Fruit fly (Drosophila melanogaster): ENCODE measurements around the gene x16.
A peak's percentile ranks its signal among the peaks of the same experiment; 100 is the strongest.

Gene x16

DNA sequence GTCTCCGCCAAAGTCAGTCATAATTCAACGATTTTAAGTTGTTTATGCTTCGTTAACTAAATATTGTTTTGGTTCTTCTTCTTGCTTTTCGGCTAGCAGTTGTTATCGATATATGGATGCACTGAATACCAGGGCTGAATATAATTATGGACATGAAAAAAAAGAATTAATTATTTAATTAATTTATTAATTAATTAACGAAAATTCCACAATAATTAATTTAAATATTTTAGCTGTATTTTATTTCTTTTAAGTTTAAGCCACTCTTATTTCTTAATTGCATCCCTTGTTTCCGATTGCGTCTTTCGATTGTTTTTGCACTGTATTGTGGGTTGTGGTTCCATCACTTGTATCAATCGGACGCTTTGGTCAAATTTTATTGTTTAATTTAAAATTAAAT is 30.1 kb upstream of the x16 start, which contains the start of the genes Gas41 and SA1 (continued):
- TF ChIP-seq scrt (GFP tag; optimal IDR thresholded peaks at IDR 0.05), result peak; percentile 65
- peak; percentile 94 for TF ChIP-seq CG33557 (GFP tag; optimal IDR thresholded peaks at IDR 0.05)
- TF ChIP-seq jumu (GFP tag; optimal IDR thresholded peaks at IDR 0.05), result peak; percentile 70
- TF ChIP-seq Rfx (GFP tag; IDR thresholded peaks at IDR 0.05), result no peak
- no peak for TF ChIP-seq CG14965 (GFP tag; optimal IDR thresholded peaks at IDR 0.05; ENCODE audit: borderline replicate concordance)
- TF ChIP-seq Spps (tag; optimal IDR thresholded peaks at IDR 0.05), result peak; percentile 87
- no peak for TF ChIP-seq wor (GFP tag; IDR thresholded peaks at IDR 0.05)
- TF ChIP-seq CG11093 (GFP tag; IDR thresholded peaks at IDR 0.05), result peak; percentile 82
- peak; percentile 70 for TF ChIP-seq az2 (GFP tag; optimal IDR thresholded peaks at IDR 0.05)
- TF ChIP-seq Hr78 (GFP tag; optimal IDR thresholded peaks at IDR 0.05), result no peak
- TF ChIP-seq org-1 (GFP tag; optimal IDR thresholded peaks at IDR 0.05), result no peak
- peak; percentile 82 for TF ChIP-seq slbo (GFP tag; IDR thresholded peaks at IDR 0.05)
- TF ChIP-seq dpn (GFP tag; optimal IDR thresholded peaks at IDR 0.05), result peak in 1 of 2 experiments; percentile 74
- peak; percentile 10 for TF ChIP-seq CG1647 (GFP tag; optimal IDR thresholded peaks at IDR 0.05)
- peak; percentile 70 for TF ChIP-seq Six4 (GFP tag; optimal IDR thresholded peaks at IDR 0.05)
- peak; percentile 44 for TF ChIP-seq B-H2 (GFP tag; optimal IDR thresholded peaks at IDR 0.05)
- peak; percentile 22 for TF ChIP-seq CG12744 (GFP tag; optimal IDR thresholded peaks at IDR 0.05)
- peak; percentile 78 for TF ChIP-seq CG7556 (GFP tag; optimal IDR thresholded peaks at IDR 0.05)
- TF ChIP-seq crol (GFP tag; IDR thresholded peaks at IDR 0.05), result no peak
- peak; percentile 35 for TF ChIP-seq CG12299 (tag; optimal IDR thresholded peaks at IDR 0.05)
- no peak for TF ChIP-seq NC2α (GFP tag; optimal IDR thresholded peaks at IDR 0.05)
- peak; percentile 67; the same call in 1 of the 3 replicates for TF ChIP-seq zen2 (GFP tag; IDR thresholded peaks at IDR 0.05; ENCODE audit: partially characterized antibody)
- peak; percentile 29 for TF ChIP-seq CG9817 (tag; optimal IDR thresholded peaks at IDR 0.05)
- TF ChIP-seq Hand (GFP tag; optimal IDR thresholded peaks at IDR 0.05), result peak; percentile 74
- TF ChIP-seq mam (GFP tag; optimal IDR thresholded peaks at IDR 0.05), result peak; percentile 52
- peak; percentile 90 for TF ChIP-seq Awh (GFP tag; IDR thresholded peaks at IDR 0.05)
- peak; percentile 92 for TF ChIP-seq CG2889 (GFP tag; IDR thresholded peaks at IDR 0.05)
- peak; percentile 77 for TF ChIP-seq ATbp (GFP tag; optimal IDR thresholded peaks at IDR 0.05)
- peak; percentile 76 for TF ChIP-seq Dref (GFP tag; IDR thresholded peaks at IDR 0.05)
- TF ChIP-seq cato (GFP tag; optimal IDR thresholded peaks at IDR 0.05; ENCODE audit: borderline replicate concordance), result peak; percentile 85
- peak; percentile 98 for TF ChIP-seq row (GFP tag; IDR thresholded peaks at IDR 0.05)
- TF ChIP-seq CG17186 (GFP tag; optimal IDR thresholded peaks at IDR 0.05), result peak; percentile 72
- peak; percentile 56 for TF ChIP-seq pzg (GFP tag; optimal IDR thresholded peaks at IDR 0.05)
- TF ChIP-seq CG6791 (GFP tag; IDR thresholded peaks at IDR 0.05; ENCODE audit: partially characterized antibody), result peak; percentile 70
- peak; percentile 76; the same call in 2 of the 3 replicates for TF ChIP-seq CG7357 (GFP tag; IDR thresholded peaks at IDR 0.05)
- TF ChIP-seq CG2678 (tag; optimal IDR thresholded peaks at IDR 0.05), result peak; percentile 92
- TF ChIP-seq CG8281 (tag; optimal IDR thresholded peaks at IDR 0.05), result peak; percentile 73
- TF ChIP-seq lbe (GFP tag; optimal IDR thresholded peaks at IDR 0.05), result peak; percentile 82
- peak; percentile 85 for TF ChIP-seq stc (GFP tag; IDR thresholded peaks at IDR 0.05)
- 0 out of 2 replicates have a peak, but pooled peaks have one; percentile 35 for TF ChIP-seq Taf1 (GFP tag; IDR thresholded peaks at IDR 0.05)
- peak; percentile 84 for TF ChIP-seq CG3065 (GFP tag; optimal IDR thresholded peaks at IDR 0.05)
- no peak for TF ChIP-seq Doc2 (GFP tag; IDR thresholded peaks at IDR 0.05)
- no peak for TF ChIP-seq Tbp (GFP tag; optimal IDR thresholded peaks at IDR 0.05)
- peak; percentile 68 for TF ChIP-seq sug (tag; optimal IDR thresholded peaks at IDR 0.05)
- TF ChIP-seq salm (tag; optimal IDR thresholded peaks at IDR 0.05), result peak; percentile 56
- no peak for TF ChIP-seq odd (GFP tag; optimal IDR thresholded peaks at IDR 0.05)
- TF ChIP-seq CG14710 (tag; optimal IDR thresholded peaks at IDR 0.05), result peak; percentile 96
- TF ChIP-seq HLH54F (GFP tag; optimal IDR thresholded peaks at IDR 0.05), result peak; percentile 28
- TF ChIP-seq ash1 (GFP tag; optimal IDR thresholded peaks at IDR 0.05), result no peak
- peak; percentile 95 for TF ChIP-seq Sry-δ (GFP tag; optimal IDR thresholded peaks at IDR 0.05)
- no peak for TF ChIP-seq pita (GFP tag; optimal IDR thresholded peaks at IDR 0.05)

Data from whole organism, embryonic.